Worm (Caenorhabditis elegans): ENCODE results near the gene F52D10.2.

The F52D10.2 gene

ce11 chrX:11560615-11561014, 30.9 kb downstream of the F52D10.2 start, which contains the start of gene lev-8:
TSS of gene lev-8 (plus strand) at chrX:11560915.
- no peak for TF ChIP-seq hlh-4 (tag; optimal IDR thresholded peaks at IDR 0.05)
- no peak for TF ChIP-seq egl-27 (tag; optimal IDR thresholded peaks at IDR 0.05)
- TF ChIP-seq nhr-85 (tag) = no peak
- no peak for TF ChIP-seq ztf-4 (tag; optimal IDR thresholded peaks at IDR 0.05)
- TF ChIP-seq Y116A8C.19 (tag; optimal IDR thresholded peaks at IDR 0.05; ENCODE audit: borderline replicate concordance) = no peak
- no peak for TF ChIP-seq isw-1 (GFP tag; IDR thresholded peaks at IDR 0.05)
- TF ChIP-seq sox-4 (tag; optimal IDR thresholded peaks at IDR 0.05) = no peak
- no peak for TF ChIP-seq fkh-8 (tag; optimal IDR thresholded peaks at IDR 0.05)
- TF ChIP-seq xbp-1 (tag; optimal IDR thresholded peaks at IDR 0.05) = no peak
- no peak for TF ChIP-seq mab-9 (GFP tag; IDR thresholded peaks at IDR 0.05)
- no peak for TF ChIP-seq mdl-1 (tag; optimal IDR thresholded peaks at IDR 0.05)
- no peak for TF ChIP-seq zip-4 (GFP tag; optimal IDR thresholded peaks at IDR 0.05)
- TF ChIP-seq snpc-4 (tag; optimal IDR thresholded peaks at IDR 0.05) = no peak
- TF ChIP-seq lin-14 (GFP tag; optimal IDR thresholded peaks at IDR 0.05) = no peak
- TF ChIP-seq C16A3.4 (tag; optimal IDR thresholded peaks at IDR 0.05) = no peak
- TF ChIP-seq nhr-77 (tag; optimal IDR thresholded peaks at IDR 0.05) = no peak
- TF ChIP-seq nhr-11 (tag; optimal IDR thresholded peaks at IDR 0.05) = no peak

- TF ChIP-seq irx-1 (tag; optimal IDR thresholded peaks at IDR 0.05) (no peak), C34B4.2 (tag; optimal IDR thresholded peaks at IDR 0.05) (no peak)
These were observed 31.4 kb downstream of the F52D10.2 start for ce11 chrX:11560076-11560475.

- TF ChIP-seq ces-1 (GFP tag; optimal IDR thresholded peaks at IDR 0.05) (peak; percentile 60), lin-14 (GFP tag; optimal IDR thresholded peaks at IDR 0.05) (peak; percentile 64), irx-1 (tag; optimal IDR thresholded peaks at IDR 0.05) (no peak), efl-1 (optimal IDR thresholded peaks at IDR 0.05) (no peak), efl-1 (GFP tag; optimal IDR thresholded peaks at IDR 0.05 in 1 of 2) (peak in 1 of 2 experiments; percentile 76), fkh-10 (GFP tag; optimal IDR thresholded peaks at IDR 0.05) (peak; percentile 87)
These were observed 33.4 kb downstream of the F52D10.2 start for ce11 chrX:11558156-11558555.

ce11 chrX:11556194-11556739, 35.3 kb downstream of the F52D10.2 start, which contains the start of gene C35C5.10:
TSS of gene C35C5.10 (plus strand) at chrX:11556244.
- TF ChIP-seq pqm-1 (tag; optimal IDR thresholded peaks at IDR 0.05) (peak; percentile 32), vab-15 (tag; optimal IDR thresholded peaks at IDR 0.05) (no peak), elt-2 (tag; optimal IDR thresholded peaks at IDR 0.05) (peak; percentile 70), ceh-82 (tag; optimal IDR thresholded peaks at IDR 0.05) (no peak), rnt-1 (tag; optimal IDR thresholded peaks at IDR 0.05) (no peak), lin-14 (GFP tag; optimal IDR thresholded peaks at IDR 0.05) (no peak), dpl-1 (GFP tag; optimal IDR thresholded peaks at IDR 0.05) (no peak), lin-35 (GFP tag; optimal IDR thresholded peaks at IDR 0.05) (no peak), efl-3 (GFP tag; optimal IDR thresholded peaks at IDR 0.05) (no peak), sptf-1 (tag; optimal IDR thresholded peaks at IDR 0.05) (no peak), xbp-1 (tag; optimal IDR thresholded peaks at IDR 0.05) (no peak), egl-27 (tag; optimal IDR thresholded peaks at IDR 0.05) (no peak), hpl-2 (GFP tag; optimal IDR thresholded peaks at IDR 0.05) (no peak)

ce11 chrX:11555527-11556137, 35.9 kb downstream of the F52D10.2 start:
- TF ChIP-seq zag-1 (tag; optimal IDR thresholded peaks at IDR 0.05) = no peak
- peak; percentile 62 for TF ChIP-seq nhr-85 (tag)
- TF ChIP-seq vab-15 (tag; optimal IDR thresholded peaks at IDR 0.05) = peak; percentile 0
- no peak for TF ChIP-seq ces-1 (GFP tag; optimal IDR thresholded peaks at IDR 0.05)
- no peak for TF ChIP-seq ztf-11 (tag; optimal IDR thresholded peaks at IDR 0.05)
- TF ChIP-seq grh-1 (GFP tag; IDR thresholded peaks at IDR 0.05) = no peak
- peak; percentile 14 for TF ChIP-seq lin-14 (GFP tag; optimal IDR thresholded peaks at IDR 0.05)
- no peak for TF ChIP-seq efl-1 (optimal IDR thresholded peaks at IDR 0.05)
- TF ChIP-seq efl-1 (GFP tag; optimal IDR thresholded peaks at IDR 0.05 in 1 of 2) = peak in 1 of 2 experiments; percentile 80
- TF ChIP-seq mdl-1 (tag; optimal IDR thresholded peaks at IDR 0.05) = peak in 1 of 2 experiments; percentile 21
- TF ChIP-seq nhr-20 (tag; optimal IDR thresholded peaks at IDR 0.05) = no peak
- TF ChIP-seq fkh-8 (tag; optimal IDR thresholded peaks at IDR 0.05) = no peak
- no peak for TF ChIP-seq isw-1 (GFP tag; IDR thresholded peaks at IDR 0.05)
